Fruit fly (Drosophila melanogaster) whole organism, prepupa: ENCODE measurements around the gene Gld.

Experiments
- Eip78C ChIP-seq: fragments of 200-800 bp; sonication (Bioruptor generic); peaks from one replicate; lab custom pipeline; 2016; ENCODE audit warnings: missing biosample characterization, missing genetic modification characterization
- Ets21C ChIP-seq: fragments of 200-800 bp; sonication (Bioruptor generic); optimal IDR thresholded peaks from 3 replicates; lab custom pipeline; 2016; ENCODE audit warnings: missing biosample characterization, missing genetic modification characterization
- Hr39 ChIP-seq: fragments of 200-800 bp; sonication (Bioruptor generic); optimal IDR thresholded peaks from 2 replicates; lab custom pipeline; 2016; ENCODE audit warnings: missing biosample characterization, missing genetic modification characterization
- OdsH ChIP-seq: fragments of 200-800 bp; sonication (Bioruptor generic); optimal IDR thresholded peaks from 3 replicates; lab custom pipeline; 2016; ENCODE audit warnings: missing biosample characterization, missing genetic modification characterization
- cyc ChIP-seq: fragments of 200-800 bp; sonication (Bioruptor generic); optimal IDR thresholded peaks from 3 replicates; lab custom pipeline; 2016; ENCODE audit warnings: missing biosample characterization, missing genetic modification characterization
- dsx ChIP-seq: fragments of 200-800 bp; optimal IDR thresholded peaks from 3 replicates; lab custom pipeline; 2019; ENCODE audit warnings: missing biosample characterization, mild to moderate bottlenecking, missing genetic modification characterization, moderate library complexity; ENCODE audit not compliant: poor library complexity, severe bottlenecking
- esn ChIP-seq: fragments of 200-800 bp; sonication (Bioruptor generic); optimal IDR thresholded peaks from 2 replicates; lab custom pipeline; 2016; ENCODE audit warnings: missing biosample characterization, mild to moderate bottlenecking, missing genetic modification characterization, moderate library complexity
- fkh ChIP-seq: fragments of 200-800 bp; sonication (Bioruptor generic); optimal IDR thresholded peaks from 3 replicates; lab custom pipeline; 2017; ENCODE audit warnings: missing biosample characterization, mild to moderate bottlenecking, missing genetic modification characterization, moderate library complexity

- TF ChIP-seq fkh (GFP tag; lab: Kevin White, UChicago) (no peak), esn (GFP tag; lab: Kevin White, UChicago) (no peak), OdsH (GFP tag; lab: Kevin White, UChicago) (no peak), Hr39 (GFP tag; lab: Kevin White, UChicago) (no peak), Eip78C (GFP tag; lab: Kevin White, UChicago) (no peak), cyc (GFP tag; lab: Kevin White, UChicago) (no peak), dsx (GFP tag; lab: Kevin White, UChicago) (no peak), Ets21C (GFP tag; lab: Kevin White, UChicago) (no peak)
Measured at dm6 chr3R:7285662-7286061, 20.2 kb upstream of the Gld start, which contains the start of gene RacGAP84C.
